Worm (Caenorhabditis elegans): ENCODE data around the gene F48C5.2.

ce11 chrX:11478758-11479157 is 24.6 kb upstream of the F48C5.2 start:
- TF ChIP-seq ceh-82 (tag; optimal IDR thresholded peaks at IDR 0.05) (no peak), nhr-12 (tag; optimal IDR thresholded peaks at IDR 0.05) (no peak)

Data from whole organism, L2 larva.